Worm (Caenorhabditis elegans): ENCODE results near the gene K09C8.9.

DNA sequence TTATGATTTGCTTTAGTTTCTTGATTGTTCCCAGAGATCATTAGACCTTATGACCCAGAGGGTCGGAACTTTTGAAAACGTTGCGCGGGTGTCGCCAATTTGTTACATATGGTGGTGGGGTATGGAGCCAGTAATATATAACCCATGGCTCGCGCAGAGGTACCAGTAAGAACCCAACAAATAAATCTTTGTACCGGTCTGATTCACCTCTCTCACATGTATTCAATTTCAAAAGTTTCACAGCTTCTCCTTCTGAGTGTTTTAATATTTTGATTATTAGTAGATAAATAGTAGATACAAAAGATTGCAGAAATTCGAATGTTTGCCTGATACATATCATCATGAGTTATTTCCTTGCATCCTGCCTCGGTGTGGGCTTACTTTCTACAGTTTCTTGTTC, 48.5 kb upstream of the K09C8.9 start, which contains the start of gene egl-15:
- no peak for TF ChIP-seq nhr-19 (GFP tag; conservative IDR thresholded peaks at IDR 0.05)
- no peak for TF ChIP-seq ceh-90 (tag; optimal IDR thresholded peaks at IDR 0.05)

All from whole organism, L1 larva.